Worm (Caenorhabditis elegans) whole organism, midembryonic: ENCODE data around the gene tbc-8.

ENCODE experiments used
- T22C8.4 ChIP-seq: fragments of 200-800 bp; sonication (Bioruptor generic); IDR thresholded peaks from 2 replicates; pipeline ENCODE4 v1.3.6; 2022; ENCODE audit warnings: missing genetic modification characterization, missing compliant biosample characterization
- cog-1 ChIP-seq: sonication (generic microtip); optimal IDR thresholded peaks from 2 replicates; lab custom pipeline; 2016; ENCODE audit warnings: missing genetic modification characterization, missing compliant biosample characterization
- flt-1 ChIP-seq: fragments of 200-800 bp; sonication (Bioruptor generic); IDR thresholded peaks from 2 replicates; pipeline ENCODE4 v1.3.6; 2022; ENCODE audit warnings: missing genetic modification characterization, missing compliant biosample characterization
- klf-2 ChIP-seq: fragments of 200-800 bp; sonication (Bioruptor generic); conservative IDR thresholded peaks from 2 replicates; pipeline ENCODE4 v1.3.6; 2022; ENCODE audit warnings: missing genetic modification reagents, missing genetic modification characterization, missing compliant biosample characterization
- med-1 ChIP-seq: sonication (generic microtip); optimal IDR thresholded peaks from 2 replicates; lab custom pipeline; 2017; ENCODE audit warnings: missing genetic modification characterization, mild to moderate bottlenecking, missing compliant biosample characterization, antibody characterized with exemption, missing genetic modification reagents; ENCODE audit not compliant: insufficient read depth
- ref-1 ChIP-seq: fragments of 200-800 bp; sonication (Bioruptor generic); conservative IDR thresholded peaks from 2 replicates; pipeline ENCODE4 v1.3.6; 2022; ENCODE audit warnings: missing genetic modification reagents, missing genetic modification characterization, missing compliant biosample characterization
- tab-1 ChIP-seq: fragments of 200-800 bp; sonication (Bioruptor generic); IDR thresholded peaks from 2 replicates; pipeline ENCODE4 v1.3.6; 2022; ENCODE audit warnings: missing genetic modification characterization, missing compliant biosample characterization
- ztf-23 ChIP-seq: fragments of 200-800 bp; sonication (Bioruptor generic); IDR thresholded peaks from 2 replicates; pipeline ENCODE4 v1.3.6; 2022; ENCODE audit warnings: missing genetic modification reagents, missing genetic modification characterization, missing compliant biosample characterization
- ztf-29 ChIP-seq: fragments of 200-800 bp; sonication (Bioruptor generic); IDR thresholded peaks from 2 replicates; pipeline ENCODE4 v1.3.6; 2022; ENCODE audit warnings: missing genetic modification reagents, missing genetic modification characterization, missing compliant biosample characterization

The tbc-8 gene

ce11 chrIII:10358751-10359150 lies 6.0 kb upstream of the tbc-8 start:
- TF ChIP-seq tab-1 (GFP tag; lab: Robert Waterston, UW): no peak
- no peak for TF ChIP-seq klf-2 (GFP tag; lab: Robert Waterston, UW)
- no peak for TF ChIP-seq med-1 (GFP tag; lab: Kevin White, UChicago)
- no peak for TF ChIP-seq ztf-29
- no peak for TF ChIP-seq ref-1 (GFP tag; lab: Robert Waterston, UW)
- no peak for TF ChIP-seq T22C8.4
- no peak for TF ChIP-seq ztf-23 (GFP tag; lab: Robert Waterston, UW)
- TF ChIP-seq flt-1 (GFP tag; lab: Robert Waterston, UW): no peak
- TF ChIP-seq cog-1: no peak

- no peak for TF ChIP-seq tab-1 (GFP tag; lab: Robert Waterston, UW)
- no peak for TF ChIP-seq cog-1
- TF ChIP-seq ref-1 (GFP tag; lab: Robert Waterston, UW): no peak
- TF ChIP-seq klf-2 (GFP tag; lab: Robert Waterston, UW): no peak
- no peak for TF ChIP-seq T22C8.4
- no peak for TF ChIP-seq ztf-29
- no peak for TF ChIP-seq ztf-23 (GFP tag; lab: Robert Waterston, UW)
These were observed 4.8 kb upstream of the tbc-8 start for ce11 chrIII:10359916-10360315.

ce11 chrIII:10361456-10361855 lies 3.3 kb upstream of the tbc-8 start:
- TF ChIP-seq T22C8.4: no peak
- no peak for TF ChIP-seq tab-1 (GFP tag; lab: Robert Waterston, UW)
- no peak for TF ChIP-seq klf-2 (GFP tag; lab: Robert Waterston, UW)
- TF ChIP-seq cog-1: no peak
- no peak for TF ChIP-seq ref-1 (GFP tag; lab: Robert Waterston, UW)
- TF ChIP-seq flt-1 (GFP tag; lab: Robert Waterston, UW): no peak

- no peak for TF ChIP-seq tab-1 (GFP tag; lab: Robert Waterston, UW)
These were observed 1.8 kb upstream of the tbc-8 start for ce11 chrIII:10362920-10363319.

- TF ChIP-seq T22C8.4 (peak; percentile 32; the same call in 1 of the 2 replicates), med-1 (GFP tag; lab: Kevin White, UChicago) (no peak)
These were observed 2.7 kb downstream of the tbc-8 start for ce11 chrIII:10367355-10367909.

ce11 chrIII:10373845-10374244 lies 9.1 kb downstream of the tbc-8 start:
- no peak for TF ChIP-seq klf-2 (GFP tag; lab: Robert Waterston, UW)
- TF ChIP-seq ref-1 (GFP tag; lab: Robert Waterston, UW): no peak
- no peak for TF ChIP-seq cog-1

- TF ChIP-seq flt-1 (GFP tag; lab: Robert Waterston, UW) (no peak), ztf-23 (GFP tag; lab: Robert Waterston, UW) (no peak), med-1 (GFP tag; lab: Kevin White, UChicago) (no peak), ztf-29 (no peak), T22C8.4 (no peak), ref-1 (GFP tag; lab: Robert Waterston, UW) (no peak), cog-1 (no peak), tab-1 (GFP tag; lab: Robert Waterston, UW) (no peak), klf-2 (GFP tag; lab: Robert Waterston, UW) (no peak)
These were observed 11.3 kb downstream of the tbc-8 start for ce11 chrIII:10376041-10376440.

- TF ChIP-seq ref-1 (GFP tag; lab: Robert Waterston, UW): no peak
- TF ChIP-seq tab-1 (GFP tag; lab: Robert Waterston, UW): no peak
- no peak for TF ChIP-seq cog-1
- no peak for TF ChIP-seq T22C8.4
- no peak for TF ChIP-seq ztf-23 (GFP tag; lab: Robert Waterston, UW)
- TF ChIP-seq ztf-29: no peak
- TF ChIP-seq med-1 (GFP tag; lab: Kevin White, UChicago): no peak
- no peak for TF ChIP-seq klf-2 (GFP tag; lab: Robert Waterston, UW)
- no peak for TF ChIP-seq flt-1 (GFP tag; lab: Robert Waterston, UW)
These were observed 14.1 kb downstream of the tbc-8 start for ce11 chrIII:10378899-10379298.

ce11 chrIII:10379632-10380031 lies 14.9 kb downstream of the tbc-8 start:
- TF ChIP-seq ztf-29 (no peak), cog-1 (no peak), ztf-23 (GFP tag; lab: Robert Waterston, UW) (no peak), med-1 (GFP tag; lab: Kevin White, UChicago) (no peak), T22C8.4 (no peak), ref-1 (GFP tag; lab: Robert Waterston, UW) (no peak), tab-1 (GFP tag; lab: Robert Waterston, UW) (no peak), klf-2 (GFP tag; lab: Robert Waterston, UW) (no peak), flt-1 (GFP tag; lab: Robert Waterston, UW) (no peak)

- no peak for TF ChIP-seq ref-1 (GFP tag; lab: Robert Waterston, UW)
- no peak for TF ChIP-seq cog-1
- TF ChIP-seq med-1 (GFP tag; lab: Kevin White, UChicago): no peak
- TF ChIP-seq klf-2 (GFP tag; lab: Robert Waterston, UW): no peak
- no peak for TF ChIP-seq tab-1 (GFP tag; lab: Robert Waterston, UW)
- TF ChIP-seq ztf-23 (GFP tag; lab: Robert Waterston, UW): no peak
- no peak for TF ChIP-seq T22C8.4
- no peak for TF ChIP-seq ztf-29
- TF ChIP-seq flt-1 (GFP tag; lab: Robert Waterston, UW): no peak
These were observed 15.9 kb downstream of the tbc-8 start for ce11 chrIII:10380640-10381039.

ce11 chrIII:10381473-10381872 lies 16.7 kb downstream of the tbc-8 start, which contains the start of gene C38H2.2:
C38H2.2 (plus strand) TSS chrIII:10381773.
- TF ChIP-seq tab-1 (GFP tag; lab: Robert Waterston, UW): no peak
- TF ChIP-seq ztf-29: no peak
- no peak for TF ChIP-seq flt-1 (GFP tag; lab: Robert Waterston, UW)
- no peak for TF ChIP-seq T22C8.4
- TF ChIP-seq ref-1 (GFP tag; lab: Robert Waterston, UW): no peak
- no peak for TF ChIP-seq ztf-23 (GFP tag; lab: Robert Waterston, UW)
- no peak for TF ChIP-seq med-1 (GFP tag; lab: Kevin White, UChicago)
- no peak for TF ChIP-seq cog-1
- TF ChIP-seq klf-2 (GFP tag; lab: Robert Waterston, UW): no peak
